Worm (Caenorhabditis elegans) whole organism, late embryonic: ENCODE measurements around the gene C11E4.8.
A peak's percentile ranks its signal among the peaks of the same experiment; 100 is the strongest.

Experiments used
- C38D4.7 ChIP-seq: fragments of 200-800 bp; sonication (Bioruptor generic); optimal IDR thresholded peaks from 2 replicates; lab custom pipeline; 2018; ENCODE audit warnings: mild to moderate bottlenecking, missing genetic modification characterization, moderate library complexity, missing compliant biosample characterization
- F13H6.1 ChIP-seq: sonication (generic microtip); optimal IDR thresholded peaks from 2 replicates; lab custom pipeline; 2016; ENCODE audit warnings: missing genetic modification characterization, missing compliant biosample characterization
- K02D7.2 ChIP-seq: sonication (generic microtip); optimal IDR thresholded peaks from 2 replicates; lab custom pipeline; 2017; ENCODE audit warnings: mild to moderate bottlenecking, missing genetic modification characterization, missing compliant biosample characterization
- ceh-14 ChIP-seq: sonication (generic microtip); optimal IDR thresholded peaks from 2 replicates; lab custom pipeline; 2016; ENCODE audit warnings: missing genotype, missing genetic modification characterization, missing compliant biosample characterization
- ceh-19 ChIP-seq: fragments of 200-800 bp; sonication (Bioruptor generic); optimal IDR thresholded peaks from 2 replicates; lab custom pipeline; 2018; ENCODE audit warnings: mild to moderate bottlenecking, missing genetic modification characterization, missing compliant biosample characterization
- ceh-2 ChIP-seq: sonication (generic microtip); optimal IDR thresholded peaks from 2 replicates; lab custom pipeline; 2016; ENCODE audit warnings: missing genotype, missing genetic modification characterization, missing compliant biosample characterization
- ceh-24 ChIP-seq: sonication (generic microtip); optimal IDR thresholded peaks from 2 replicates; lab custom pipeline; 2016; ENCODE audit warnings: mild to moderate bottlenecking, missing genetic modification characterization, missing compliant biosample characterization
- ceh-30 ChIP-seq: fragments of 150-350 bp; optimal IDR thresholded peaks from 2 replicates; lab custom pipeline; 2014; ENCODE audit warnings: missing biosample characterization, missing genetic modification characterization
- ceh-45 ChIP-seq: fragments of 200-800 bp; sonication (Bioruptor generic); IDR thresholded peaks from 2 replicates; pipeline ENCODE4 v1.3.6; 2022; ENCODE audit warnings: missing genetic modification reagents, missing genetic modification characterization, missing compliant biosample characterization
- ceh-48 ChIP-seq: sonication (generic microtip); optimal IDR thresholded peaks from 2 replicates; lab custom pipeline; 2016; ENCODE audit warnings: missing genetic modification characterization, inconsistent platforms, missing compliant biosample characterization
- ceh-6 ChIP-seq: fragments of 200-800 bp; sonication (Bioruptor generic); optimal IDR thresholded peaks from 2 replicates; lab custom pipeline; 2018; ENCODE audit warnings: mild to moderate bottlenecking, missing genetic modification characterization, missing compliant biosample characterization
- ceh-9 ChIP-seq: sonication (generic microtip); optimal IDR thresholded peaks from 2 replicates; lab custom pipeline; 2016; ENCODE audit warnings: mild to moderate bottlenecking, missing genetic modification characterization, inconsistent platforms, missing compliant biosample characterization
- ets-4 ChIP-seq: sonication (generic microtip); optimal IDR thresholded peaks from 2 replicates; lab custom pipeline; 2016; ENCODE audit warnings: missing genetic modification characterization, missing compliant biosample characterization
- fax-1 ChIP-seq: sonication (generic microtip); optimal IDR thresholded peaks from 2 replicates; lab custom pipeline; 2016; ENCODE audit warnings: missing genotype, missing genetic modification characterization, missing compliant biosample characterization
- fkh-10 ChIP-seq: fragments of 150-350 bp; optimal IDR thresholded peaks from 2 replicates; lab custom pipeline; 2014; ENCODE audit warnings: missing biosample characterization, missing genetic modification reagents, missing genetic modification characterization
- hlh-30 ChIP-seq: sonication (generic microtip); optimal IDR thresholded peaks from 2 replicates; lab custom pipeline; 2017; ENCODE audit warnings: antibody characterized with exemption, missing genetic modification characterization, missing compliant biosample characterization; ENCODE audit not compliant: insufficient read depth
- hlh-8 ChIP-seq: sonication (generic microtip); optimal IDR thresholded peaks from 2 replicates; lab custom pipeline; 2016; ENCODE audit warnings: missing genotype, missing genetic modification characterization, missing compliant biosample characterization
- lim-6 ChIP-seq: sonication (generic microtip); optimal IDR thresholded peaks from 2 replicates; lab custom pipeline; 2016; ENCODE audit warnings: missing genetic modification characterization, missing compliant biosample characterization
- madf-2 ChIP-seq: sonication (generic microtip); optimal IDR thresholded peaks from 2 replicates; lab custom pipeline; 2017; ENCODE audit warnings: missing genetic modification characterization, missing compliant biosample characterization
- mec-3 ChIP-seq: sonication (generic microtip); optimal IDR thresholded peaks from 2 replicates; lab custom pipeline; 2016; ENCODE audit warnings: borderline replicate concordance, missing genetic modification characterization, missing compliant biosample characterization
- nhr-11 ChIP-seq: fragments of 150-350 bp; optimal IDR thresholded peaks from 2 replicates; lab custom pipeline; 2014; ENCODE audit warnings: missing biosample characterization, missing genetic modification characterization
- nhr-232 ChIP-seq: sonication (generic microtip); optimal IDR thresholded peaks from 2 replicates; lab custom pipeline; 2016; ENCODE audit warnings: missing genetic modification characterization, missing compliant biosample characterization
- npax-4 ChIP-seq: sonication (generic microtip); optimal IDR thresholded peaks from 2 replicates; lab custom pipeline; 2016; ENCODE audit warnings: missing genetic modification characterization, missing compliant biosample characterization
- pag-3 ChIP-seq: sonication (generic microtip); optimal IDR thresholded peaks from 2 replicates; lab custom pipeline; 2016; ENCODE audit warnings: missing compliant biosample characterization, missing genetic modification characterization, borderline replicate concordance
- pat-9 ChIP-seq: fragments of 200-800 bp; sonication (Bioruptor generic); optimal IDR thresholded peaks from 2 replicates; lab custom pipeline; 2018; ENCODE audit warnings: mild to moderate bottlenecking, missing genetic modification characterization, moderate library complexity, missing compliant biosample characterization
- pros-1 ChIP-seq: fragments of 150-350 bp; optimal IDR thresholded peaks from 2 replicates; lab custom pipeline; 2014; ENCODE audit warnings: missing biosample characterization, missing genetic modification reagents, missing genetic modification characterization
- sdc-2 ChIP-seq: sonication (generic microtip); optimal IDR thresholded peaks from 2 replicates; lab custom pipeline; 2016; ENCODE audit warnings: missing genotype, missing genetic modification characterization, missing compliant biosample characterization
- tbx-2 ChIP-seq: sonication (generic microtip); optimal IDR thresholded peaks from 2 replicates; lab custom pipeline; 2016; ENCODE audit warnings: missing genetic modification characterization, missing compliant biosample characterization
- tbx-7 ChIP-seq: sonication (generic microtip); optimal IDR thresholded peaks from 2 replicates; lab custom pipeline; 2016; ENCODE audit warnings: missing genotype, missing genetic modification characterization, missing compliant biosample characterization
- ttx-3 ChIP-seq: sonication (generic microtip); optimal IDR thresholded peaks from 2 replicates; lab custom pipeline; 2016; ENCODE audit warnings: missing genetic modification reagents, missing genetic modification characterization, missing compliant biosample characterization
- unc-3 ChIP-seq, 2 experiments: fragments of 200-800 bp in 1 of 2; sonication (Bioruptor generic) in 1 of 2; sonication (generic microtip) in 1 of 2; conservative IDR thresholded peaks in 1 of 2; optimal IDR thresholded peaks in 1 of 2; 2 replicates each; pipeline versions ENCODE4 v1.3.6 to Lab custom; 2016 to 2022; ENCODE audit warnings: missing compliant biosample characterization in 2 of 2, missing genetic modification characterization in 2 of 2, missing genetic modification reagents in 1 of 2
- unc-42 ChIP-seq: sonication (generic microtip); optimal IDR thresholded peaks from 2 replicates; lab custom pipeline; 2016; ENCODE audit warnings: missing genotype, missing genetic modification characterization, missing compliant biosample characterization
- unc-55 ChIP-seq: sonication (generic microtip); optimal IDR thresholded peaks from 2 replicates; lab custom pipeline; 2017; ENCODE audit warnings: missing biosample characterization, missing genetic modification reagents, missing genetic modification characterization
- zip-5 ChIP-seq: sonication (generic microtip); optimal IDR thresholded peaks from 2 replicates; lab custom pipeline; 2016; ENCODE audit warnings: missing genetic modification characterization, missing compliant biosample characterization

Gene C11E4.8

ce11 chrX:9648098-9648574 is 27.9 kb downstream of the C11E4.8 start, which contains the start of gene F34H10.4:
TSS of gene F34H10.4 (plus strand) at chrX:9648524.
- TF ChIP-seq unc-42 = peak; percentile 62
- TF ChIP-seq tbx-7 (tag; lab: Kevin White, UChicago) = no peak

ce11 chrX:9653016-9653415 is 32.8 kb downstream of the C11E4.8 start, which contains the start of gene aex-2:
TSS of gene aex-2 (minus strand) at chrX:9653116.
- no peak for TF ChIP-seq fax-1
- TF ChIP-seq ceh-19 (GFP tag; lab: Kevin White, UChicago) = no peak
- no peak for TF ChIP-seq ceh-14
- TF ChIP-seq lim-6 = no peak
- TF ChIP-seq ceh-24 (tag; lab: Kevin White, UChicago) = no peak
- TF ChIP-seq sdc-2 (tag; lab: Kevin White, UChicago) = no peak

- TF ChIP-seq hlh-30 (tag; lab: Kevin White, UChicago) (no peak), pros-1 (tag; lab: Kevin White, UChicago) (no peak), ceh-45 (no peak), ceh-6 (GFP tag; lab: Kevin White, UChicago) (no peak), zip-5 (tag; lab: Kevin White, UChicago) (no peak), lim-6 (no peak), nhr-232 (no peak), F13H6.1 (no peak), fkh-10 (GFP tag; lab: Kevin White, UChicago) (no peak)
Measured at ce11 chrX:9653478-9653877, 33.2 kb downstream of the C11E4.8 start.

ce11 chrX:9654232-9654631 is 34.0 kb downstream of the C11E4.8 start:
- TF ChIP-seq ceh-2 (no peak), ceh-9 (no peak), unc-3 (GFP tag; conservative IDR thresholded peaks at IDR 0.05; lab: Robert Waterston, UW) (no peak), unc-3 (tag; optimal IDR thresholded peaks at IDR 0.05; lab: Kevin White, UChicago) (no peak), hlh-8 (tag; lab: Kevin White, UChicago) (peak; percentile 11), fax-1 (no peak), pros-1 (tag; lab: Kevin White, UChicago) (no peak)

ce11 chrX:9656772-9657171 is 36.5 kb downstream of the C11E4.8 start:
- TF ChIP-seq ttx-3 (tag; lab: Kevin White, UChicago) = no peak
- no peak for TF ChIP-seq sdc-2 (tag; lab: Kevin White, UChicago)
- TF ChIP-seq pat-9 (tag; lab: Kevin White, UChicago) = no peak
- TF ChIP-seq C38D4.7 = no peak
- no peak for TF ChIP-seq K02D7.2
- no peak for TF ChIP-seq mec-3
- no peak for TF ChIP-seq nhr-11 (tag; lab: Kevin White, UChicago)
- TF ChIP-seq tbx-2 (tag; lab: Kevin White, UChicago) = no peak
- no peak for TF ChIP-seq unc-55
- no peak for TF ChIP-seq ceh-48 (tag; lab: Kevin White, UChicago)
- no peak for TF ChIP-seq ets-4 (tag; lab: Kevin White, UChicago)
- TF ChIP-seq npax-4 (tag; lab: Kevin White, UChicago) = no peak
- TF ChIP-seq ceh-2 = no peak
- no peak for TF ChIP-seq madf-2
- TF ChIP-seq ceh-9 = no peak
- no peak for TF ChIP-seq ceh-30

- TF ChIP-seq ttx-3 (tag; lab: Kevin White, UChicago) (no peak), lim-6 (no peak), ets-4 (tag; lab: Kevin White, UChicago) (no peak), pag-3 (tag; lab: Kevin White, UChicago) (no peak)
Measured at ce11 chrX:9665944-9666343, 45.7 kb downstream of the C11E4.8 start.
